Fruit fly (Drosophila melanogaster): ENCODE results near the gene CG4820.

DNA sequence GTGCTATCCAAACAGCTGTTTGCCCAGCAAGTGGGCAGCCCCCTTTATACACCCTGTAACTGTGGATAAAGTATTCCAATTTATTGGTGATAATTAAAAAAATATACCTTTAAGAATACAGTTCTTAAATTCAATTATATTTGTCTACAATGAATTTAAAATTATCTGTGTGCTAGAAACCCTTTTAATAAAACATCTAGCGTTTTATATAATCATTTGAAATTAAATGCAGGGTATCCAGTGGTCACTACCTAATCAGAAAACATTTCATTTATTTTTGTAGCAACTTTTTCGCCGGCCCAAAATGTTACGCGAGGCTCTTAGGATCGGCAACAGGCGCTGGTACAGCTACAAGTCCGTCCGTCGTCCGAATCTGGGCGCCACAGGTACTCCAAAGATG, 10.2 kb downstream of the CG4820 start, which contains the start of gene CG17726:
- no peak for TF ChIP-seq usp (GFP tag; optimal IDR thresholded peaks at IDR 0.05)
- no peak for TF ChIP-seq Dll (optimal IDR thresholded peaks at IDR 0.05)
- TF ChIP-seq CG8478 (optimal IDR thresholded peaks at IDR 0.05) = no peak
- TF ChIP-seq pan (optimal IDR thresholded peaks at IDR 0.05) = peak; percentile 95
- no peak for TF ChIP-seq EcR (GFP tag; optimal IDR thresholded peaks at IDR 0.05)

All from whole organism.